Worm (Caenorhabditis elegans) whole organism, L1 larva: Measurements from ENCODE around the gene W02D7.6.

Source experiments
- fkh-10 ChIP-seq: sonication (generic microtip); optimal IDR thresholded peaks from 2 replicates; lab custom pipeline; 2017; ENCODE audit warnings: missing biosample characterization, missing genetic modification reagents, missing genetic modification characterization
- nhr-12 ChIP-seq: sonication (generic microtip); optimal IDR thresholded peaks from 2 replicates; lab custom pipeline; 2017; ENCODE audit warnings: missing biosample characterization, missing genetic modification characterization
- nhr-28 ChIP-seq: fragments of 150-350 bp; optimal IDR thresholded peaks from 2 replicates; lab custom pipeline; 2014; ENCODE audit warnings: missing biosample characterization, missing genetic modification characterization

- TF ChIP-seq fkh-10 (GFP tag; lab: Kevin White, UChicago) (no peak), nhr-28 (no peak), nhr-12 (tag; lab: Kevin White, UChicago) (no peak)
Observed at ce11 chrV:8253946-8254345, 47.4 kb downstream of the W02D7.6 start.
